Fruit fly (Drosophila melanogaster) whole organism, embryonic: Measurements from ENCODE around the gene CG1703.

Source experiments
- Bteb2 ChIP-seq: fragments of 200-800 bp; sonication (Bioruptor generic); optimal IDR thresholded peaks from 2 replicates; lab custom pipeline; 2016; ENCODE audit warnings: missing biosample characterization, missing genetic modification characterization
- C15 ChIP-seq: fragments of 200-800 bp; sonication (Bioruptor generic); IDR thresholded peaks from 3 replicates; pipeline ENCODE4 v1.3.6; 2022; ENCODE audit warnings: missing biosample characterization, missing genetic modification characterization
- CG1024 ChIP-seq: fragments of 200-800 bp; sonication (Bioruptor generic); IDR thresholded peaks from 2 replicates; pipeline ENCODE4 v1.3.6; 2022; ENCODE audit warnings: missing biosample characterization, missing genetic modification characterization
- CG11093 ChIP-seq: fragments of 200-800 bp; sonication (Bioruptor generic); IDR thresholded peaks from 3 replicates; pipeline ENCODE4 v1.3.6; 2022; ENCODE audit warnings: missing biosample characterization, missing genetic modification characterization
- CG12236 ChIP-seq: fragments of 200-800 bp; sonication (Bioruptor generic); optimal IDR thresholded peaks from 2 replicates; lab custom pipeline; 2016; ENCODE audit warnings: missing biosample characterization, missing genetic modification characterization
- CG12299 ChIP-seq: fragments of 200-800 bp; sonication (Bioruptor generic); optimal IDR thresholded peaks from 2 replicates; lab custom pipeline; 2018; ENCODE audit warnings: missing biosample characterization, mild to moderate bottlenecking, missing genetic modification characterization
- CG15601 ChIP-seq: fragments of 200-800 bp; sonication (Bioruptor generic); optimal IDR thresholded peaks from 3 replicates; lab custom pipeline; 2019; ENCODE audit warnings: missing biosample characterization, mild to moderate bottlenecking, missing genetic modification characterization, moderate library complexity
- CG15696 ChIP-seq: fragments of 200-800 bp; sonication (Bioruptor generic); optimal IDR thresholded peaks from 2 replicates; lab custom pipeline; 2019; ENCODE audit warnings: missing biosample characterization, mild to moderate bottlenecking, missing genetic modification characterization, moderate library complexity
- CG18476 ChIP-seq: fragments of 200-800 bp; sonication (Bioruptor generic); optimal IDR thresholded peaks from 2 replicates; lab custom pipeline; 2016; ENCODE audit warnings: missing biosample characterization, mild to moderate bottlenecking, missing genetic modification characterization
- CG18599 ChIP-seq: fragments of 200-800 bp; sonication (Bioruptor generic); optimal IDR thresholded peaks from 3 replicates; lab custom pipeline; 2017; ENCODE audit warnings: missing biosample characterization, missing genetic modification characterization, mild to moderate bottlenecking, moderate library complexity, missing genetic modification reagents
- CG2116 ChIP-seq: fragments of 200-800 bp; sonication (Bioruptor generic); optimal IDR thresholded peaks from 3 replicates; lab custom pipeline; 2018; ENCODE audit warnings: missing biosample characterization, mild to moderate bottlenecking, missing genetic modification characterization
- CG2712 ChIP-seq: fragments of 200-800 bp; optimal IDR thresholded peaks from 3 replicates; lab custom pipeline; 2019; ENCODE audit warnings: missing biosample characterization, mild to moderate bottlenecking, missing genetic modification characterization, moderate library complexity
- CG2875 ChIP-seq: fragments of 200-800 bp; sonication (Bioruptor generic); optimal IDR thresholded peaks from 2 replicates; lab custom pipeline; 2017; ENCODE audit warnings: missing biosample characterization, mild to moderate bottlenecking, missing genetic modification characterization, missing genetic modification reagents
- CG31441 ChIP-seq: fragments of 200-800 bp; sonication (Bioruptor generic); IDR thresholded peaks from 2 replicates; pipeline ENCODE4 v1.3.6; 2022; ENCODE audit warnings: missing biosample characterization, missing genetic modification characterization
- CG32772 ChIP-seq: fragments of 200-800 bp; sonication (Bioruptor generic); IDR thresholded peaks from 2 replicates; pipeline ENCODE4 v1.3.6; 2022; ENCODE audit warnings: missing biosample characterization, missing genetic modification characterization
- CG34422 ChIP-seq: fragments of 200-800 bp; sonication (Bioruptor generic); IDR thresholded peaks from 3 replicates; pipeline ENCODE4 v1.3.6; 2022; ENCODE audit warnings: missing biosample characterization, missing genetic modification characterization
- CG3838 ChIP-seq: fragments of 200-800 bp; sonication (Bioruptor generic); optimal IDR thresholded peaks from 3 replicates; lab custom pipeline; 2016; ENCODE audit warnings: missing biosample characterization, missing genetic modification characterization
- CG3847 ChIP-seq: fragments of 200-800 bp; sonication (Bioruptor generic); IDR thresholded peaks from 2 replicates; pipeline ENCODE4 v1.3.6; 2022; ENCODE audit warnings: missing biosample characterization, missing genetic modification characterization
- CG7556 ChIP-seq: fragments of 200-800 bp; sonication (Bioruptor generic); optimal IDR thresholded peaks from 2 replicates; lab custom pipeline; 2017; ENCODE audit warnings: missing biosample characterization, mild to moderate bottlenecking, missing genetic modification characterization
- CG7786 ChIP-seq: fragments of 200-800 bp; sonication (Bioruptor generic); optimal IDR thresholded peaks from 2 replicates; lab custom pipeline; 2016; ENCODE audit warnings: missing biosample characterization, missing genetic modification characterization
- CG8478 ChIP-seq: fragments of >200 bp; optimal IDR thresholded peaks from 2 replicates; lab custom pipeline; 2018
- CTCF ChIP-seq: fragments of 200-800 bp; sonication (Bioruptor generic); optimal IDR thresholded peaks from 2 replicates; lab custom pipeline; 2017; ENCODE audit warnings: missing biosample characterization, mild to moderate bottlenecking, missing genetic modification characterization, moderate library complexity
- Dad ChIP-seq: fragments of 200-800 bp; sonication (Bioruptor generic); optimal IDR thresholded peaks from 3 replicates; lab custom pipeline; 2016; ENCODE audit warnings: missing biosample characterization, missing genetic modification characterization
- Dek ChIP-seq: fragments of 200-800 bp; sonication (Bioruptor generic); optimal IDR thresholded peaks from 3 replicates; lab custom pipeline; 2019; ENCODE audit warnings: missing biosample characterization, mild to moderate bottlenecking, missing genetic modification characterization, moderate library complexity
- Dip3 ChIP-seq: fragments of 200-800 bp; sonication (Bioruptor generic); optimal IDR thresholded peaks from 3 replicates; lab custom pipeline; 2016; ENCODE audit warnings: missing biosample characterization, missing genetic modification characterization
- Doc2 ChIP-seq: fragments of 200-800 bp; sonication (Bioruptor generic); IDR thresholded peaks from 2 replicates; pipeline ENCODE4 v1.3.6; 2022; ENCODE audit warnings: missing biosample characterization, missing genetic modification characterization
- E2f1 ChIP-seq: fragments of 200-800 bp; sonication (Bioruptor generic); IDR thresholded peaks from 2 replicates; pipeline ENCODE4 v1.3.6; 2022; ENCODE audit warnings: missing biosample characterization, missing genetic modification characterization
- Eip74EF ChIP-seq, 2 experiments: fragments of 200-800 bp in 1 of 2; fragments of >200 bp in 1 of 2; sonication (Bioruptor generic) in 1 of 2; optimal IDR thresholded peaks; 2 replicates each; lab custom pipeline; 2017 to 2019; ENCODE audit warnings: missing biosample characterization in 2 of 2, missing genetic modification characterization in 2 of 2, mild to moderate bottlenecking in 1 of 2, moderate library complexity in 1 of 2
- Lim3 ChIP-seq: fragments of 200-800 bp; sonication (Bioruptor generic); IDR thresholded peaks from 2 replicates; pipeline ENCODE4 v1.3.6; 2022; ENCODE audit warnings: missing biosample characterization, missing genetic modification characterization
- Lpt ChIP-seq: fragments of >200 bp; optimal IDR thresholded peaks from 2 replicates; lab custom pipeline; 2018; ENCODE audit warnings: missing biosample characterization, missing genetic modification characterization
- Mrtf ChIP-seq: fragments of 200-800 bp; sonication (Bioruptor generic); IDR thresholded peaks from 3 replicates; pipeline ENCODE4 v1.3.6; 2022; ENCODE audit warnings: missing biosample characterization, missing genetic modification characterization
- NK7.1 ChIP-seq: fragments of 200-800 bp; sonication (Bioruptor generic); optimal IDR thresholded peaks from 3 replicates; lab custom pipeline; 2016; ENCODE audit warnings: missing biosample characterization, missing genetic modification characterization
- Poxn ChIP-seq: fragments of 200-800 bp; sonication (Bioruptor generic); IDR thresholded peaks from 2 replicates; pipeline ENCODE4 v1.3.6; 2022; ENCODE audit warnings: missing biosample characterization, missing genetic modification characterization
- Side ChIP-seq: fragments of 200-800 bp; sonication (Bioruptor generic); optimal IDR thresholded peaks from 2 replicates; lab custom pipeline; 2016; ENCODE audit warnings: missing biosample characterization, missing genetic modification characterization
- Stat92E ChIP-seq, 3 experiments: fragments of >200 bp in 2 of 3; fragments of 200-800 bp in 1 of 3; sonication (Bioruptor generic) in 1 of 3; optimal IDR thresholded peaks; 2 replicates each; lab custom pipeline; 2017 to 2019; ENCODE audit warnings: missing biosample characterization in 3 of 3, missing genetic modification characterization in 3 of 3, mild to moderate bottlenecking in 1 of 3, moderate library complexity in 1 of 3
- YL-1 ChIP-seq: fragments of 200-800 bp; sonication (Bioruptor generic); optimal IDR thresholded peaks from 3 replicates; lab custom pipeline; 2017; ENCODE audit warnings: missing biosample characterization, mild to moderate bottlenecking, missing genetic modification characterization
- aop ChIP-seq: fragments of 200-800 bp; sonication (Bioruptor generic); IDR thresholded peaks from 2 replicates; pipeline ENCODE4 v1.3.6; 2022; ENCODE audit warnings: missing biosample characterization, missing genetic modification characterization
- bigmax ChIP-seq: fragments of 200-800 bp; sonication (Bioruptor generic); optimal IDR thresholded peaks from 2 replicates; lab custom pipeline; 2018; ENCODE audit warnings: missing biosample characterization, mild to moderate bottlenecking, missing genetic modification characterization
- cg ChIP-seq: fragments of 200-800 bp; sonication (Bioruptor generic); optimal IDR thresholded peaks from 3 replicates; lab custom pipeline; 2019; ENCODE audit warnings: missing biosample characterization, mild to moderate bottlenecking, missing genetic modification characterization, moderate library complexity
- dan ChIP-seq: fragments of 200-800 bp; sonication (Bioruptor generic); IDR thresholded peaks from 2 replicates; pipeline ENCODE4 v1.3.6; 2022; ENCODE audit warnings: missing biosample characterization, missing genetic modification characterization
- gce ChIP-seq: fragments of 200-800 bp; sonication (Bioruptor generic); IDR thresholded peaks from 3 replicates; pipeline ENCODE4 v1.3.6; 2022; ENCODE audit warnings: missing biosample characterization, missing genetic modification characterization
- gem ChIP-seq: fragments of 200-800 bp; sonication (Bioruptor generic); optimal IDR thresholded peaks from 2 replicates; lab custom pipeline; 2019; ENCODE audit warnings: missing biosample characterization, mild to moderate bottlenecking, missing genetic modification characterization, moderate library complexity
- jing ChIP-seq: fragments of 200-800 bp; sonication (Bioruptor generic); optimal IDR thresholded peaks from 2 replicates; lab custom pipeline; 2018; ENCODE audit warnings: missing biosample characterization, mild to moderate bottlenecking, missing genetic modification characterization
- lov ChIP-seq, 2 experiments: fragments of 200-800 bp in 1 of 2; fragments of >200 bp in 1 of 2; sonication (Bioruptor generic) in 1 of 2; IDR thresholded peaks in 1 of 2; optimal IDR thresholded peaks in 1 of 2; 2 replicates in 1 of 2; 3 replicates in 1 of 2; pipeline versions ENCODE4 v1.3.6 to Lab custom; 2017 to 2022; ENCODE audit warnings: missing biosample characterization in 1 of 2, missing genetic modification characterization in 1 of 2
- pzg ChIP-seq: fragments of 200-800 bp; sonication (Bioruptor generic); optimal IDR thresholded peaks from 3 replicates; lab custom pipeline; 2018; ENCODE audit warnings: missing biosample characterization, mild to moderate bottlenecking, missing genetic modification characterization, moderate library complexity
- sug ChIP-seq: fragments of 200-800 bp; optimal IDR thresholded peaks from 2 replicates; lab custom pipeline; 2019; ENCODE audit warnings: missing biosample characterization, mild to moderate bottlenecking, missing genetic modification characterization, moderate library complexity
- tgo ChIP-seq: fragments of 200-800 bp; sonication (Bioruptor generic); IDR thresholded peaks from 3 replicates; pipeline ENCODE4 v1.3.6; 2022; ENCODE audit warnings: missing biosample characterization, missing genetic modification characterization
- trh ChIP-seq: fragments of 200-800 bp; sonication (Bioruptor generic); optimal IDR thresholded peaks from 2 replicates; lab custom pipeline; 2016; ENCODE audit warnings: missing biosample characterization, missing genetic modification characterization
- ttk ChIP-seq: fragments of 200-800 bp; sonication (Bioruptor generic); IDR thresholded peaks from 2 replicates; pipeline ENCODE4 v2.1.2; 2022; ENCODE audit warnings: missing biosample characterization, missing genetic modification characterization
- usp ChIP-seq: fragments of >200 bp; optimal IDR thresholded peaks from 2 replicates; lab custom pipeline; 2017; ENCODE audit warnings: missing biosample characterization, missing genetic modification characterization
- wek ChIP-seq: fragments of 200-800 bp; sonication (Bioruptor generic); optimal IDR thresholded peaks from 3 replicates; lab custom pipeline; 2018; ENCODE audit warnings: missing biosample characterization, mild to moderate bottlenecking, missing genetic modification characterization, moderate library complexity
- zfh1 ChIP-seq: fragments of 200-800 bp; sonication (Bioruptor generic); IDR thresholded peaks from 3 replicates; pipeline ENCODE4 v1.3.6; 2022; ENCODE audit warnings: missing biosample characterization, missing genetic modification characterization

Gene CG1703

DNA sequence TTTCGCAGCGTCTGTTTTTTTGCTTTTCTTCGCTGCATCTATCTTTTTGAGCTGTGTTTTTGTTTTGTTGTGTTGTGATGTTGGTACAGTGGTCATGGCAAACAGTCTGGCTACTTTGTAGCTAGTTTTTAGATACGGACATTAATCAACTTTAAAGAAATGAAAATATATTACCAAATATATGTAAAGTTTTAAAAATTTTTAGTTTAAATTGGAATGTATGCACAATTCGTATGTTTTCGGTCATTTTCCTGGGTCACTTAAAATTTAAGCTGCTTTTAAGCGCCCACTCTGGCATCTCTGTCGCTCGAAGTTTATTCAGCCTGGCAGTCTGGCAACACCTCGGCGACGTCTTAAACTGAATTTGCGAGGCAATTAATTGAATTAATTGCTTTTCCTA, 35.2 kb upstream of the CG1703 start, which contains the start of gene CG11695 (continued):
- TF ChIP-seq Side = peak; percentile 20
- TF ChIP-seq pzg (GFP tag; lab: Kevin White, UChicago) = peak; percentile 48
- TF ChIP-seq NK7.1 (GFP tag; lab: Kevin White, UChicago) = no peak
- TF ChIP-seq CG34422 (GFP tag; lab: Robert Waterston, UW) = peak; percentile 70
- no peak for TF ChIP-seq Doc2 (GFP tag; lab: Robert Waterston, UW)
- no peak for TF ChIP-seq CG12236
- TF ChIP-seq C15 = no peak
- no peak for TF ChIP-seq jing (GFP tag; lab: Kevin White, UChicago)
- TF ChIP-seq gem (tag; lab: Kevin White, UChicago) = peak; percentile 82
- no peak for TF ChIP-seq aop (GFP tag; lab: Robert Waterston, UW)
- TF ChIP-seq gce (GFP tag; lab: Robert Waterston, UW) = no peak
- no peak for TF ChIP-seq lov (optimal IDR thresholded peaks at IDR 0.05; lab: Kevin White, UChicago)
- TF ChIP-seq lov (GFP tag; IDR thresholded peaks at IDR 0.05; lab: Robert Waterston, UW) = no peak
- peak; percentile 77 for TF ChIP-seq YL-1 (GFP tag; lab: Kevin White, UChicago)
- TF ChIP-seq CG1024 (GFP tag; lab: Robert Waterston, UW) = peak; percentile 27; the same call in 1 of the 2 replicates
- 0 out of 2 replicates have a peak, but pooled peaks have one; percentile 24 for TF ChIP-seq ttk (GFP tag; lab: Robert Waterston, UW)
- no peak for TF ChIP-seq Stat92E (GFP tag; optimal IDR thresholded peaks at IDR 0.05; lab: Kevin White, UChicago)
- peak; percentile 52 for TF ChIP-seq Dip3 (GFP tag; lab: Kevin White, UChicago)
- TF ChIP-seq dan = no peak
- peak; percentile 45 for TF ChIP-seq CG7556 (GFP tag; lab: Kevin White, UChicago)
- no peak for TF ChIP-seq bigmax (GFP tag; lab: Kevin White, UChicago)
- TF ChIP-seq CG7786 (GFP tag; lab: Kevin White, UChicago) = no peak
- peak; percentile 82 for TF ChIP-seq sug (tag; lab: Kevin White, UChicago)
- TF ChIP-seq CG18476 (GFP tag; lab: Kevin White, UChicago) = peak; percentile 27
- TF ChIP-seq CG2116 (GFP tag; lab: Kevin White, UChicago) = peak; percentile 42
- TF ChIP-seq Poxn = no peak
- peak; percentile 75 for TF ChIP-seq CG18599 (GFP tag; lab: Kevin White, UChicago)
- TF ChIP-seq CG15601 (tag; lab: Kevin White, UChicago) = peak; percentile 44
- peak; percentile 4 for TF ChIP-seq Bteb2
- TF ChIP-seq Lim3 (GFP tag; lab: Robert Waterston, UW) = no peak
- no peak for TF ChIP-seq wek
- no peak for TF ChIP-seq CG2875
- peak; percentile 8 for TF ChIP-seq Dad
- TF ChIP-seq usp (GFP tag; lab: Kevin White, UChicago) = no peak
- peak; percentile 59 for TF ChIP-seq CG31441 (GFP tag; lab: Robert Waterston, UW)
- TF ChIP-seq CG3838 (GFP tag; lab: Kevin White, UChicago) = peak; percentile 51
- peak; percentile 35; the same call in 1 of the 2 replicates for TF ChIP-seq E2f1 (GFP tag; lab: Robert Waterston, UW)
- no peak for TF ChIP-seq Eip74EF (GFP tag; optimal IDR thresholded peaks at IDR 0.05; lab: Kevin White, UChicago)
- TF ChIP-seq CG8478 (lab: Kevin White, UChicago) = no peak
- no peak for TF ChIP-seq cg (GFP tag; lab: Kevin White, UChicago)
- peak; percentile 78 for TF ChIP-seq CG3847
- peak; percentile 35 for TF ChIP-seq trh (GFP tag; lab: Kevin White, UChicago)
- no peak for TF ChIP-seq CG32772 (GFP tag; lab: Robert Waterston, UW)
- TF ChIP-seq Dek (tag; lab: Kevin White, UChicago) = peak; percentile 64
- TF ChIP-seq Mrtf (GFP tag; lab: Robert Waterston, UW) = no peak
- peak; percentile 57 for TF ChIP-seq tgo
- peak; percentile 69 for TF ChIP-seq CG2712
- no peak for TF ChIP-seq CG11093 (GFP tag; lab: Robert Waterston, UW)
- no peak for TF ChIP-seq Lpt (GFP tag; lab: Kevin White, UChicago)
- peak; percentile 61 for TF ChIP-seq CG12299 (tag; lab: Kevin White, UChicago)
- no peak for TF ChIP-seq CTCF (GFP tag; lab: Kevin White, UChicago)
- TF ChIP-seq zfh1 (GFP tag; lab: Robert Waterston, UW) = peak; percentile 36; the same call in 1 of the 3 replicates
- peak; percentile 73 for TF ChIP-seq CG15696 (tag; lab: Kevin White, UChicago)
